Worm (Caenorhabditis elegans): ENCODE results near the gene C17F4.7.

C17F4.7 gene

DNA sequence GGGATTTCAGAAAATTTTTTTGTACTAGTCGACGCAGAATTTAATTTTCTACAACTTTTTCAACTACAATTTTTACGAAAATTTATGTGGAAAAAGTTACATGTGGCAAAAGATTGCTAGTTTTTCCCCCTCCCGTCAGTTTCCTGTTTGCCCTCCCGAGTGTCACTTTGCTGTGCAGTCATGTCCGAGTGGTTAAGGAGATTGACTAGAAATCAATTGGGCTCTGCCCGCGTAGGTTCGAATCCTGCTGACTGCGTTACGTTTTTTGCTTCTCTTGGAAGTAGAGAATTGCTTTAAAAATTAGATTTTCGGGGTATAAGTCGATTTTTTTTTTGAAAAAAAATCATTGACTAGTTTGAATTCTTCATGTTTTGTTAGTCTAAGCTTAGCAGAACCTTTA lies 22.0 kb upstream of the C17F4.7 start (continued):
- TF ChIP-seq cebp-2 (GFP tag; IDR thresholded peaks at IDR 0.05) (no peak), attf-3 (GFP tag; conservative IDR thresholded peaks at IDR 0.05) (no peak), ztf-26 (tag; optimal IDR thresholded peaks at IDR 0.05) (no peak), nhr-90 (tag; optimal IDR thresholded peaks at IDR 0.05) (no peak), B0261.1 (tag; optimal IDR thresholded peaks at IDR 0.05) (peak; percentile 80), tbx-9 (tag; optimal IDR thresholded peaks at IDR 0.05; ENCODE audit: borderline replicate concordance) (no peak), sea-2 (GFP tag; IDR thresholded peaks at IDR 0.05) (no peak), egl-18 (GFP tag; IDR thresholded peaks at IDR 0.05) (no peak), lsl-1 (GFP tag; optimal IDR thresholded peaks at IDR 0.05) (peak; percentile 24), repo-1 (tag; optimal IDR thresholded peaks at IDR 0.05) (no peak), ceh-40 (GFP tag; IDR thresholded peaks at IDR 0.05) (no peak), rec-8 (tag; optimal IDR thresholded peaks at IDR 0.05) (no peak), dox-1 (GFP tag; IDR thresholded peaks at IDR 0.05) (0 out of 2 replicates have a peak, but pooled peaks have one; percentile 31), lin-26 (GFP tag; IDR thresholded peaks at IDR 0.05) (peak; percentile 80; the same call in 1 of the 2 replicates), attf-6 (GFP tag; IDR thresholded peaks at IDR 0.05) (no peak), rpc-1 (optimal IDR thresholded peaks at IDR 0.05) (peak; percentile 65), rpc-1 (tag; optimal IDR thresholded peaks at IDR 0.05) (peak; percentile 78), aptf-2 (GFP tag; conservative IDR thresholded peaks at IDR 0.05) (no peak), attf-5 (GFP tag; optimal IDR thresholded peaks at IDR 0.05) (peak; percentile 32), madf-3 (GFP tag; IDR thresholded peaks at IDR 0.05) (no peak), lin-40 (tag; optimal IDR thresholded peaks at IDR 0.05) (no peak), nfya-2 (GFP tag; IDR thresholded peaks at IDR 0.05) (no peak), snpc-1.3 (tag; optimal IDR thresholded peaks at IDR 0.05; ENCODE audit: insufficient read depth) (no peak), hrde-1 (tag; optimal IDR thresholded peaks at IDR 0.05; ENCODE audit: borderline replicate concordance) (no peak), ccch-3 (GFP tag; optimal IDR thresholded peaks at IDR 0.05) (no peak), him-1 (tag; optimal IDR thresholded peaks at IDR 0.05) (peak; percentile 63), F23B12.7 (tag; optimal IDR thresholded peaks at IDR 0.05; ENCODE audit: insufficient read depth) (no peak), fkh-3 (tag; optimal IDR thresholded peaks at IDR 0.05) (no peak), hmg-1.2 (GFP tag; IDR thresholded peaks at IDR 0.05) (peak; percentile 48), C06A6.2 (GFP tag; conservative IDR thresholded peaks at IDR 0.05) (no peak), ceh-100 (GFP tag; IDR thresholded peaks at IDR 0.05) (0 out of 2 replicates have a peak, but pooled peaks have one; percentile 32), nfya-1 (tag; optimal IDR thresholded peaks at IDR 0.05; ENCODE audit: borderline replicate concordance, insufficient read depth) (no peak), let-526 (GFP tag; IDR thresholded peaks at IDR 0.05) (no peak)

- no peak for TF ChIP-seq madf-6 (GFP tag; IDR thresholded peaks at IDR 0.05)
Observed at ce11 chrII:3267365-3267764, 21.6 kb upstream of the C17F4.7 start, which contains the start of gene F02E11.7. Gene F02E11.7 (plus strand): TSS chrII:3267665.

- peak; percentile 67 for TF ChIP-seq tbp1 (GFP tag; optimal IDR thresholded peaks at IDR 0.05)
- no peak for TF ChIP-seq rpc-1 (optimal IDR thresholded peaks at IDR 0.05)
- peak; percentile 58 for TF ChIP-seq rpc-1 (tag; optimal IDR thresholded peaks at IDR 0.05)
- no peak for TF ChIP-seq ZK185.1 (tag; optimal IDR thresholded peaks at IDR 0.05; ENCODE audit: poor library complexity, severe bottlenecking)
- TF ChIP-seq B0261.1 (tag; optimal IDR thresholded peaks at IDR 0.05): peak; percentile 44
Observed at ce11 chrII:3264704-3265103, 18.9 kb upstream of the C17F4.7 start.
